Fruit fly (Drosophila melanogaster): ENCODE data around the gene Uba4.

Uba4 gene

dm6 chr2L:8473448-8473847, 43.8 kb upstream of the Uba4 start (continued):
- TF ChIP-seq CG8632 (GFP tag; optimal IDR thresholded peaks at IDR 0.05), result peak; percentile 68
- peak; percentile 77 for TF ChIP-seq lz (GFP tag; optimal IDR thresholded peaks at IDR 0.05)
- no peak for TF ChIP-seq CG4318 (GFP tag; optimal IDR thresholded peaks at IDR 0.05)
- TF ChIP-seq esn (GFP tag; optimal IDR thresholded peaks at IDR 0.05), result peak; percentile 84
- peak; percentile 36 for TF ChIP-seq Lpt (GFP tag; optimal IDR thresholded peaks at IDR 0.05)
- TF ChIP-seq CG16779 (tag; optimal IDR thresholded peaks at IDR 0.05), result peak; percentile 35
- TF ChIP-seq Eip78C (GFP tag), result peak; percentile 94
- peak; percentile 73 for TF ChIP-seq Eip75B (GFP tag; optimal IDR thresholded peaks at IDR 0.05)
- peak; percentile 31; the same call in 1 of the 2 replicates for TF ChIP-seq CG11294 (GFP tag; IDR thresholded peaks at IDR 0.05)
- peak; percentile 74 for TF ChIP-seq CG6792 (GFP tag; optimal IDR thresholded peaks at IDR 0.05)
- TF ChIP-seq fd85E (GFP tag; optimal IDR thresholded peaks at IDR 0.05), result peak; percentile 31
- peak; percentile 41 to 44 for TF ChIP-seq salr (GFP tag; optimal IDR thresholded peaks at IDR 0.05)
- peak; percentile 27 for TF ChIP-seq CG9139 (GFP tag; optimal IDR thresholded peaks at IDR 0.05)
- peak; percentile 63 for TF ChIP-seq dsx (GFP tag; optimal IDR thresholded peaks at IDR 0.05; ENCODE audit: poor library complexity, severe bottlenecking)
- TF ChIP-seq CG11762 (GFP tag; optimal IDR thresholded peaks at IDR 0.05; ENCODE audit: insufficient read depth), result peak; percentile 50
- TF ChIP-seq dac (GFP tag; optimal IDR thresholded peaks at IDR 0.05), result no peak

- TF ChIP-seq CG6854 (GFP tag; optimal IDR thresholded peaks at IDR 0.05), result no peak
- no peak for TF ChIP-seq Hr39 (GFP tag; optimal IDR thresholded peaks at IDR 0.05)
- TF ChIP-seq CG16779 (tag; optimal IDR thresholded peaks at IDR 0.05), result no peak
- TF ChIP-seq CG6276 (GFP tag; optimal IDR thresholded peaks at IDR 0.05), result no peak
- no peak for TF ChIP-seq topi (GFP tag; optimal IDR thresholded peaks at IDR 0.05)
- no peak for TF ChIP-seq acj6 (GFP tag; optimal IDR thresholded peaks at IDR 0.05)
- no peak for TF ChIP-seq fd85E (GFP tag; optimal IDR thresholded peaks at IDR 0.05)
- TF ChIP-seq esn (GFP tag; optimal IDR thresholded peaks at IDR 0.05), result no peak
- TF ChIP-seq Lpt (GFP tag; optimal IDR thresholded peaks at IDR 0.05), result no peak
- no peak for TF ChIP-seq achi (GFP tag; optimal IDR thresholded peaks at IDR 0.05)
- no peak for TF ChIP-seq CG8319 (GFP tag; optimal IDR thresholded peaks at IDR 0.05)
- TF ChIP-seq dac (GFP tag; optimal IDR thresholded peaks at IDR 0.05), result no peak
- no peak for TF ChIP-seq CG10669 (GFP tag; optimal IDR thresholded peaks at IDR 0.05)
- TF ChIP-seq CG4318 (GFP tag; optimal IDR thresholded peaks at IDR 0.05), result no peak
- TF ChIP-seq Eip75B (GFP tag; optimal IDR thresholded peaks at IDR 0.05), result no peak
- TF ChIP-seq CG9139 (GFP tag; optimal IDR thresholded peaks at IDR 0.05), result no peak
Measured at dm6 chr2L:8477049-8477448, 40.2 kb upstream of the Uba4 start, which contains the start of gene CheA29a. Gene CheA29a (plus strand): TSS chr2L:8477349.

- no peak for TF ChIP-seq topi (GFP tag; optimal IDR thresholded peaks at IDR 0.05)
- no peak for TF ChIP-seq lz (GFP tag; optimal IDR thresholded peaks at IDR 0.05)
- no peak for TF ChIP-seq CG4318 (GFP tag; optimal IDR thresholded peaks at IDR 0.05)
- no peak for TF ChIP-seq svp (GFP tag)
- TF ChIP-seq CG8632 (GFP tag; optimal IDR thresholded peaks at IDR 0.05), result no peak
- no peak for TF ChIP-seq CG10669 (GFP tag; optimal IDR thresholded peaks at IDR 0.05)
- no peak for TF ChIP-seq CG1621 (tag; optimal IDR thresholded peaks at IDR 0.05)
- no peak for TF ChIP-seq dsx (GFP tag; optimal IDR thresholded peaks at IDR 0.05; ENCODE audit: poor library complexity, severe bottlenecking)
- TF ChIP-seq Eip78C (GFP tag), result no peak
- TF ChIP-seq fkh (GFP tag; optimal IDR thresholded peaks at IDR 0.05), result no peak
Measured at dm6 chr2L:8477971-8478370, 39.2 kb upstream of the Uba4 start.

- TF ChIP-seq fkh (GFP tag; optimal IDR thresholded peaks at IDR 0.05), result no peak
Measured at dm6 chr2L:8478379-8478778, 38.8 kb upstream of the Uba4 start.

- TF ChIP-seq CG8632 (GFP tag; optimal IDR thresholded peaks at IDR 0.05), result peak; percentile 40
- TF ChIP-seq CG3919 (GFP tag; optimal IDR thresholded peaks at IDR 0.05), result peak; percentile 71
- TF ChIP-seq CG6854 (GFP tag; optimal IDR thresholded peaks at IDR 0.05), result peak; percentile 93
- TF ChIP-seq pdm3 (GFP tag; optimal IDR thresholded peaks at IDR 0.05), result peak; percentile 35
- TF ChIP-seq acj6 (GFP tag; optimal IDR thresholded peaks at IDR 0.05), result no peak
- TF ChIP-seq topi (GFP tag; optimal IDR thresholded peaks at IDR 0.05), result peak; percentile 52
- peak; percentile 9 for TF ChIP-seq Smox (GFP tag; optimal IDR thresholded peaks at IDR 0.05)
- peak; percentile 73 for TF ChIP-seq net (GFP tag; optimal IDR thresholded peaks at IDR 0.05)
- TF ChIP-seq CG8119 (GFP tag; IDR thresholded peaks at IDR 0.05), result peak; percentile 88
- TF ChIP-seq Ets21C (GFP tag; optimal IDR thresholded peaks at IDR 0.05), result no peak
- TF ChIP-seq CG32006 (GFP tag; optimal IDR thresholded peaks at IDR 0.05), result no peak
- TF ChIP-seq Gug (GFP tag; IDR thresholded peaks at IDR 0.05), result no peak
- no peak for TF ChIP-seq Sox15 (GFP tag; optimal IDR thresholded peaks at IDR 0.05)
- TF ChIP-seq CG15336 (GFP tag; IDR thresholded peaks at IDR 0.05), result peak; percentile 81
- TF ChIP-seq ss (GFP tag; optimal IDR thresholded peaks at IDR 0.05), result peak; percentile 99
- TF ChIP-seq dac (GFP tag; optimal IDR thresholded peaks at IDR 0.05), result peak; percentile 48
- peak; percentile 78 for TF ChIP-seq Eip78C (GFP tag)
- TF ChIP-seq CG6792 (GFP tag; optimal IDR thresholded peaks at IDR 0.05), result peak; percentile 59
- TF ChIP-seq salr (GFP tag; optimal IDR thresholded peaks at IDR 0.05), result peak; percentile 73 to 79
- TF ChIP-seq Hr39 (GFP tag; optimal IDR thresholded peaks at IDR 0.05), result no peak
- peak; percentile 39 for TF ChIP-seq svp (GFP tag)
- TF ChIP-seq Ets96B (tag; optimal IDR thresholded peaks at IDR 0.05), result peak; percentile 79
- peak; percentile 25 for TF ChIP-seq fkh (GFP tag; optimal IDR thresholded peaks at IDR 0.05)
Measured at dm6 chr2L:8478911-8479706, 38.1 kb upstream of the Uba4 start.
